Worm (Caenorhabditis elegans): ENCODE results near the gene bath-24.

DNA sequence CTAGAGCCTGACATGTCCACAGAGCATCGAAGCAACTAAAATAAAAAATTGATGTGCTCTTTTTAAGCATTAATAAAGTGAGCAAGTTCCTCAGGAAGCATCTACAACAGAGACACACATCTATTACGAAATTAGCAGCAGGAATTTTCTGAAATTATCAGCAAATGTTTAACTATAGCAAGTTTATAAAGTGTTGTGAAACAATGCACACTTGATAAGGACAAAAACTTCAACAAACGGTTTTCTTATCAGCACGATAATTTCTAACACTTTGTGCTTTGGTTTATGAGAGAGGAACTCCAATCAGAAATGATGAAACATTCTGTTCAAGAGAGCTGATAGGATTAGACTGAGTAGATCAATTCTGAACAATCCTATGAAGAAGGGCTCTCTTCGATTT, 45.2 kb upstream of the bath-24 start, which contains the start of gene trpl-5:
- TF ChIP-seq nhr-12 (tag; optimal IDR thresholded peaks at IDR 0.05) (no peak), sem-2 (GFP tag; optimal IDR thresholded peaks at IDR 0.05) (no peak), unc-39 (tag; optimal IDR thresholded peaks at IDR 0.05) (no peak), pha-4 (tag; optimal IDR thresholded peaks at IDR 0.05) (no peak), ceh-39 (tag; optimal IDR thresholded peaks at IDR 0.05) (no peak), nhr-237 (tag; optimal IDR thresholded peaks at IDR 0.05) (no peak), ham-2 (GFP tag; optimal IDR thresholded peaks at IDR 0.05) (no peak), unc-62 (GFP tag; optimal IDR thresholded peaks at IDR 0.05) (no peak), lin-32 (GFP tag; optimal IDR thresholded peaks at IDR 0.05) (no peak)
